Worm (Caenorhabditis elegans): ENCODE results near the gene spat-3.

- TF ChIP-seq ama-1 (optimal IDR thresholded peaks at IDR 0.05) (no peak), aly-2 (tag; optimal IDR thresholded peaks at IDR 0.05) (no peak), zag-1 (tag; optimal IDR thresholded peaks at IDR 0.05) (no peak), lin-13 (GFP tag; optimal IDR thresholded peaks at IDR 0.05) (no peak), nhr-237 (tag; optimal IDR thresholded peaks at IDR 0.05) (no peak), lsy-2 (tag; optimal IDR thresholded peaks at IDR 0.05) (no peak)
These were observed 8.3 kb downstream of the spat-3 start for ce11 chrX:4597419-4597818.

Measured in whole organism, L2 larva.